Worm (Caenorhabditis elegans) whole organism, L1 larva: ENCODE data around the gene unc-10.

ENCODE experiments used
- C04F5.9 ChIP-seq: sonication (generic microtip); optimal IDR thresholded peaks from 2 replicates; lab custom pipeline; 2016; ENCODE audit warnings: missing genetic modification characterization, missing compliant biosample characterization
- Y116A8C.19 ChIP-seq: sonication (generic microtip); optimal IDR thresholded peaks from 2 replicates; lab custom pipeline; 2016; ENCODE audit warnings: missing compliant biosample characterization, missing genetic modification characterization, borderline replicate concordance
- aha-1 ChIP-seq: fragments of 150-350 bp; optimal IDR thresholded peaks from 2 replicates; lab custom pipeline; 2014; ENCODE audit warnings: missing biosample characterization, missing genetic modification characterization
- alr-1 ChIP-seq: fragments of 200-800 bp; sonication (Bioruptor generic); optimal IDR thresholded peaks from 2 replicates; lab custom pipeline; 2018; ENCODE audit warnings: borderline replicate concordance, mild to moderate bottlenecking, missing genetic modification characterization, missing compliant biosample characterization
- ama-1 ChIP-seq: fragments of 150-350 bp; optimal IDR thresholded peaks from 2 replicates; lab custom pipeline; 2014
- blmp-1 ChIP-seq: fragments of 150-350 bp; optimal IDR thresholded peaks from 2 replicates; lab custom pipeline; 2014; ENCODE audit warnings: missing biosample characterization, missing genetic modification characterization
- ceh-63 ChIP-seq: fragments of 200-800 bp; sonication (Bioruptor generic); optimal IDR thresholded peaks from 2 replicates; lab custom pipeline; 2018; ENCODE audit warnings: mild to moderate bottlenecking, missing genetic modification characterization, missing compliant biosample characterization
- ceh-8 ChIP-seq: fragments of 200-800 bp; sonication (Bioruptor generic); optimal IDR thresholded peaks from 2 replicates; lab custom pipeline; 2018; ENCODE audit warnings: mild to moderate bottlenecking, missing genetic modification characterization, moderate library complexity, missing compliant biosample characterization
- ceh-82 ChIP-seq, 3 experiments: fragments of 150-350 bp in 1 of 3; sonication (generic microtip) in 2 of 3; optimal IDR thresholded peaks; 2 replicates each; lab custom pipeline; 2014 to 2017; ENCODE audit warnings: missing biosample characterization in 3 of 3, missing genetic modification characterization in 3 of 3
- ces-1 ChIP-seq: fragments of 150-350 bp; optimal IDR thresholded peaks from 2 replicates; lab custom pipeline; 2014; ENCODE audit warnings: missing biosample characterization, missing genetic modification reagents, missing genetic modification characterization
- dsc-1 ChIP-seq: sonication (generic microtip); optimal IDR thresholded peaks from 2 replicates; lab custom pipeline; 2016; ENCODE audit warnings: mild to moderate bottlenecking, missing genetic modification characterization, missing compliant biosample characterization
- efl-1 ChIP-seq, 4 experiments: fragments of 150-350 bp; optimal IDR thresholded peaks in 3 of 4; peaks in 1 of 4; 1 replicate in 1 of 4; 2 replicates in 3 of 4; lab custom pipeline; 2014; ENCODE audit warnings: missing biosample characterization in 2 of 4, missing genetic modification characterization in 2 of 4, missing genetic modification reagents in 2 of 4
- egl-13 ChIP-seq: sonication (generic microtip); optimal IDR thresholded peaks from 2 replicates; lab custom pipeline; 2016; ENCODE audit warnings: missing genotype, missing genetic modification reagents, missing genetic modification characterization, missing compliant biosample characterization
- elt-2 ChIP-seq: sonication (generic microtip); optimal IDR thresholded peaks from 2 replicates; lab custom pipeline; 2016; ENCODE audit warnings: missing genetic modification characterization, mild to moderate bottlenecking, inconsistent platforms, missing compliant biosample characterization, missing genetic modification reagents
- ets-5 ChIP-seq: fragments of 200-800 bp; sonication (Bioruptor generic); IDR thresholded peaks from 2 replicates; pipeline ENCODE4 v1.3.6; 2022; ENCODE audit warnings: missing genetic modification characterization, missing compliant biosample characterization
- fkh-10 ChIP-seq: sonication (generic microtip); optimal IDR thresholded peaks from 2 replicates; lab custom pipeline; 2017; ENCODE audit warnings: missing biosample characterization, missing genetic modification reagents, missing genetic modification characterization
- fkh-4 ChIP-seq: sonication (generic microtip); optimal IDR thresholded peaks from 2 replicates; lab custom pipeline; 2016; ENCODE audit warnings: missing compliant biosample characterization, missing genetic modification characterization, borderline replicate concordance
- fkh-8 ChIP-seq: sonication (generic microtip); optimal IDR thresholded peaks from 2 replicates; lab custom pipeline; 2016; ENCODE audit warnings: mild to moderate bottlenecking, missing genetic modification characterization, missing compliant biosample characterization
- fos-1 ChIP-seq: fragments of 150-350 bp; optimal IDR thresholded peaks from 2 replicates; lab custom pipeline; 2014; ENCODE audit warnings: missing biosample characterization, missing genetic modification characterization
- grh-1 ChIP-seq: fragments of 200-800 bp; sonication (Bioruptor generic); IDR thresholded peaks from 2 replicates; pipeline ENCODE4 v1.3.6; 2022; ENCODE audit warnings: missing genetic modification reagents, missing genetic modification characterization, missing compliant biosample characterization
- hpl-2 ChIP-seq: fragments of 150-350 bp; optimal IDR thresholded peaks from 2 replicates; lab custom pipeline; 2014; ENCODE audit warnings: missing biosample characterization, missing genetic modification reagents, missing genetic modification characterization
- irx-1 ChIP-seq: sonication (generic microtip); optimal IDR thresholded peaks from 2 replicates; lab custom pipeline; 2016; ENCODE audit warnings: missing genetic modification characterization, missing compliant biosample characterization
- isw-1 ChIP-seq: fragments of 200-800 bp; sonication (Bioruptor generic); IDR thresholded peaks from 2 replicates; pipeline ENCODE4 v1.3.6; 2022; ENCODE audit warnings: missing genetic modification characterization, missing compliant biosample characterization
- jun-1 ChIP-seq: fragments of 150-350 bp; optimal IDR thresholded peaks from 2 replicates; lab custom pipeline; 2014; ENCODE audit warnings: missing biosample characterization, missing genetic modification reagents, missing genetic modification characterization
- lin-13 ChIP-seq: fragments of 150-350 bp; optimal IDR thresholded peaks from 2 replicates; lab custom pipeline; 2014; ENCODE audit warnings: missing biosample characterization, missing genetic modification reagents, missing genetic modification characterization
- lin-15B ChIP-seq: fragments of 150-350 bp; sonication (generic microtip); optimal IDR thresholded peaks from 3 replicates; lab custom pipeline; 2014; ENCODE audit warnings: missing biosample characterization, missing genetic modification characterization
- lin-39 ChIP-seq: fragments of 150-350 bp; optimal IDR thresholded peaks from 2 replicates; lab custom pipeline; 2014; ENCODE audit warnings: missing biosample characterization, missing genetic modification reagents, missing genetic modification characterization
- lir-3 ChIP-seq: sonication (generic microtip); optimal IDR thresholded peaks from 2 replicates; lab custom pipeline; 2016; ENCODE audit warnings: mild to moderate bottlenecking, missing genetic modification characterization, moderate library complexity, missing compliant biosample characterization; ENCODE audit not compliant: poor library complexity
- mep-1 ChIP-seq: fragments of 150-350 bp; optimal IDR thresholded peaks from 2 replicates; lab custom pipeline; 2014; ENCODE audit warnings: missing biosample characterization, missing genetic modification characterization
- nhr-12 ChIP-seq: sonication (generic microtip); optimal IDR thresholded peaks from 2 replicates; lab custom pipeline; 2017; ENCODE audit warnings: missing biosample characterization, missing genetic modification characterization
- nhr-19 ChIP-seq: fragments of 200-800 bp; sonication (Bioruptor generic); conservative IDR thresholded peaks from 2 replicates; pipeline ENCODE4 v1.3.6; 2022; ENCODE audit warnings: missing genetic modification characterization, missing compliant biosample characterization
- nhr-237 ChIP-seq: fragments of 150-350 bp; optimal IDR thresholded peaks from 2 replicates; lab custom pipeline; 2014; ENCODE audit warnings: missing biosample characterization, missing genetic modification characterization
- nhr-28 ChIP-seq: fragments of 150-350 bp; optimal IDR thresholded peaks from 2 replicates; lab custom pipeline; 2014; ENCODE audit warnings: missing biosample characterization, missing genetic modification characterization
- nhr-47 ChIP-seq: sonication (generic microtip); optimal IDR thresholded peaks from 2 replicates; lab custom pipeline; 2016; ENCODE audit warnings: mild to moderate bottlenecking, missing genetic modification characterization, moderate library complexity, missing compliant biosample characterization
- nhr-76 ChIP-seq: sonication (generic microtip); optimal IDR thresholded peaks from 2 replicates; lab custom pipeline; 2017; ENCODE audit warnings: missing biosample characterization, missing genetic modification characterization
- nhr-77 ChIP-seq: fragments of 150-350 bp; optimal IDR thresholded peaks from 2 replicates; lab custom pipeline; 2014; ENCODE audit warnings: missing biosample characterization, missing genetic modification characterization
- nhr-85 ChIP-seq: sonication (generic microtip); peaks from one replicate; lab custom pipeline; 2016; ENCODE audit warnings: missing genetic modification characterization, inconsistent platforms, missing compliant biosample characterization
- nhr-90 ChIP-seq: sonication (generic microtip); optimal IDR thresholded peaks from 2 replicates; lab custom pipeline; 2016; ENCODE audit warnings: mild to moderate bottlenecking, missing genetic modification characterization, missing compliant biosample characterization; ENCODE audit not compliant: poor library complexity
- pax-3 ChIP-seq: fragments of 200-800 bp; sonication (Bioruptor generic); optimal IDR thresholded peaks from 2 replicates; lab custom pipeline; 2018; ENCODE audit warnings: mild to moderate bottlenecking, missing genetic modification characterization, moderate library complexity, missing compliant biosample characterization
- pqm-1 ChIP-seq: sonication (generic microtip); optimal IDR thresholded peaks from 3 replicates; lab custom pipeline; 2017; ENCODE audit warnings: missing biosample characterization, missing genetic modification characterization
- rnt-1 ChIP-seq: sonication (generic microtip); optimal IDR thresholded peaks from 2 replicates; lab custom pipeline; 2016; ENCODE audit warnings: mild to moderate bottlenecking, missing genetic modification characterization, moderate library complexity, missing compliant biosample characterization
- skn-1 ChIP-seq: fragments of 150-350 bp; optimal IDR thresholded peaks from 2 replicates; lab custom pipeline; 2014; ENCODE audit warnings: missing biosample characterization, missing genetic modification characterization
- snpc-4 ChIP-seq: fragments of 150-350 bp; optimal IDR thresholded peaks from 2 replicates; lab custom pipeline; 2014; ENCODE audit warnings: missing biosample characterization, missing genetic modification characterization
- snu-23 ChIP-seq: sonication (generic microtip); optimal IDR thresholded peaks from 2 replicates; lab custom pipeline; 2016; ENCODE audit warnings: missing genetic modification characterization, missing compliant biosample characterization
- sup-37 ChIP-seq: fragments of 200-800 bp; sonication (Bioruptor generic); optimal IDR thresholded peaks from 2 replicates; lab custom pipeline; 2018; ENCODE audit warnings: mild to moderate bottlenecking, missing genetic modification characterization, missing compliant biosample characterization
- tbx-2 ChIP-seq: sonication (generic microtip); optimal IDR thresholded peaks from 2 replicates; lab custom pipeline; 2016; ENCODE audit warnings: missing genetic modification characterization, missing compliant biosample characterization
- unc-30 ChIP-seq: sonication (generic microtip); optimal IDR thresholded peaks from 2 replicates; lab custom pipeline; 2017; ENCODE audit warnings: missing biosample characterization, missing genetic modification characterization
- unc-62 ChIP-seq: fragments of 150-350 bp; optimal IDR thresholded peaks from 2 replicates; lab custom pipeline; 2014; ENCODE audit warnings: missing biosample characterization, missing genetic modification reagents, missing genetic modification characterization
- unc-98 ChIP-seq: fragments of 200-800 bp; sonication (Bioruptor generic); IDR thresholded peaks from 2 replicates; pipeline ENCODE4 v1.3.6; 2022; ENCODE audit warnings: missing genetic modification characterization, missing compliant biosample characterization
- vab-15 ChIP-seq: sonication (generic microtip); optimal IDR thresholded peaks from 2 replicates; lab custom pipeline; 2017; ENCODE audit warnings: missing genotype, mild to moderate bottlenecking, missing genetic modification characterization, missing compliant biosample characterization
- xbp-1 ChIP-seq: sonication (generic microtip); optimal IDR thresholded peaks from 2 replicates; lab custom pipeline; 2016; ENCODE audit warnings: missing genetic modification characterization, missing compliant biosample characterization
- zip-4 ChIP-seq: fragments of 200-800 bp; sonication (Bioruptor generic); optimal IDR thresholded peaks from 2 replicates; lab custom pipeline; 2018; ENCODE audit warnings: mild to moderate bottlenecking, missing genetic modification characterization, moderate library complexity, missing compliant biosample characterization
- ztf-11 ChIP-seq, 2 experiments: sonication (generic microtip); optimal IDR thresholded peaks; 2 replicates each; lab custom pipeline; 2016 to 2017; ENCODE audit warnings: missing genetic modification characterization in 2 of 2, missing biosample characterization in 1 of 2, missing compliant biosample characterization in 1 of 2
- ztf-4 ChIP-seq: fragments of 150-350 bp; optimal IDR thresholded peaks from 2 replicates; lab custom pipeline; 2014; ENCODE audit warnings: missing biosample characterization, missing genetic modification characterization

The unc-10 gene

DNA sequence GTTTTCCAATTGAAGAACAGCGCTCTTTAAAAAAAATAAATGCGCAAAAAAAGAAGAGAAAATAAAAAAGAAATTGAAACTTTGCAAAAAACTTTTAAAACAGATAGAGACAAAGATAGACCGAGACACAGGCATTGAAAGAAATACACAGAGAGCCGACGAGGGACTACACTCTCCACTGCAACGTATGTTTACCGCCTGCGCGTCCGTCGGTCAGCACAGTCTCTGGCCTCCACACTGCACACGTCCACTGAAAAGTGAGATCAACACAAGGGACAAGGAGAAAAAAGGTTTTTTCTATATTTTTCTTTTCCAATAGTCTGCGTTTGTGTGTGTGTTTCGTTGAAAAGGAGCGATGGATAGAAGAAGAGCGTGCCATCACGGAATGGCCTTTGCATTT is 26.3 kb upstream of the unc-10 start:
- TF ChIP-seq Y116A8C.19 (tag; lab: Kevin White, UChicago): no peak
- TF ChIP-seq lin-39 (tag; lab: Kevin White, UChicago): no peak
- TF ChIP-seq C04F5.9 (tag; lab: Kevin White, UChicago): no peak
- TF ChIP-seq vab-15 (tag; lab: Kevin White, UChicago): no peak
- peak; percentile 38 for TF ChIP-seq irx-1 (tag; lab: Kevin White, UChicago)
- peak; percentile 55 for TF ChIP-seq nhr-47 (tag; lab: Kevin White, UChicago)
- TF ChIP-seq lin-13 (GFP tag; lab: Kevin White, UChicago): no peak
- no peak for TF ChIP-seq fkh-4 (tag; lab: Kevin White, UChicago)
- TF ChIP-seq fos-1: no peak
- no peak for TF ChIP-seq grh-1
- TF ChIP-seq nhr-237: peak; percentile 60
- TF ChIP-seq ztf-4 (tag; lab: Kevin White, UChicago): no peak
- TF ChIP-seq nhr-12 (tag; lab: Kevin White, UChicago): no peak
- no peak for TF ChIP-seq ces-1 (GFP tag; lab: Kevin White, UChicago)
- peak; percentile 13 for TF ChIP-seq fkh-10
- TF ChIP-seq alr-1 (tag; lab: Kevin White, UChicago): no peak
- peak; percentile 58 for TF ChIP-seq mep-1
- TF ChIP-seq ceh-8 (GFP tag; lab: Kevin White, UChicago): no peak
- no peak for TF ChIP-seq unc-98
- TF ChIP-seq ceh-63 (GFP tag; lab: Kevin White, UChicago): no peak
- peak; percentile 14 for TF ChIP-seq fkh-8 (tag; lab: Kevin White, UChicago)
- TF ChIP-seq jun-1: peak; percentile 26
- peak; percentile 12 for TF ChIP-seq nhr-77 (tag; lab: Kevin White, UChicago)
- TF ChIP-seq tbx-2: peak; percentile 58
- no peak for TF ChIP-seq hpl-2 (GFP tag; lab: Kevin White, UChicago)
- peak; percentile 27 for TF ChIP-seq skn-1 (tag; lab: Kevin White, UChicago)
- TF ChIP-seq sup-37 (GFP tag; lab: Kevin White, UChicago): no peak
- no peak for TF ChIP-seq lin-15B (tag; lab: Kevin White, UChicago)
- TF ChIP-seq dsc-1: no peak
- TF ChIP-seq aha-1 (tag; lab: Kevin White, UChicago): no peak
- no peak for TF ChIP-seq egl-13
- no peak for TF ChIP-seq zip-4 (GFP tag; lab: Kevin White, UChicago)
- no peak for TF ChIP-seq elt-2 (tag; lab: Kevin White, UChicago)
- no peak for TF ChIP-seq snpc-4 (tag; lab: Kevin White, UChicago)
- TF ChIP-seq pax-3 (tag; lab: Kevin White, UChicago): no peak
- no peak for TF ChIP-seq ets-5 (GFP tag; lab: Robert Waterston, UW)
- TF ChIP-seq snu-23: peak; percentile 85
- peak; percentile 47 for TF ChIP-seq isw-1
- peak; percentile 59 for TF ChIP-seq lir-3 (tag; lab: Kevin White, UChicago)
- TF ChIP-seq nhr-90: peak; percentile 20
- no peak for TF ChIP-seq unc-30 (tag; lab: Kevin White, UChicago)
- peak; percentile 57 for TF ChIP-seq rnt-1 (tag; lab: Kevin White, UChicago)
- peak; percentile 80 for TF ChIP-seq nhr-85
- TF ChIP-seq blmp-1: peak; percentile 51
- peak; percentile 31 to 47 for TF ChIP-seq efl-1 (optimal IDR thresholded peaks at IDR 0.05; lab: Kevin White, UChicago)
- TF ChIP-seq efl-1 (GFP tag; optimal IDR thresholded peaks at IDR 0.05 in 1 of 2; lab: Kevin White, UChicago): peak in 1 of 2 experiments; percentile 78
- peak; percentile 91 for TF ChIP-seq xbp-1 (tag; lab: Kevin White, UChicago)
- no peak; the same call in 1 of the 2 replicates for TF ChIP-seq nhr-19 (GFP tag; lab: Robert Waterston, UW)
- no peak for TF ChIP-seq unc-62
- no peak for TF ChIP-seq ama-1 (lab: Kevin White, UChicago)
- TF ChIP-seq nhr-76 (tag; lab: Kevin White, UChicago): no peak
- no peak for TF ChIP-seq ztf-11 (tag; optimal IDR thresholded peaks at IDR 0.05; lab: Kevin White, UChicago)
- peak; percentile 20 to 73 (median 38) for TF ChIP-seq ceh-82 (tag; optimal IDR thresholded peaks at IDR 0.05; lab: Kevin White, UChicago)
- no peak for TF ChIP-seq nhr-28 (tag; lab: Kevin White, UChicago)
- TF ChIP-seq pqm-1 (tag; lab: Kevin White, UChicago): no peak
